Fruit fly (Drosophila melanogaster) whole organism, embryonic: ENCODE data around the gene usp.
A peak's percentile ranks its signal among the peaks of the same experiment; 100 is the strongest.

Source experiments
- ATbp ChIP-seq: fragments of 200-800 bp; sonication (Bioruptor generic); optimal IDR thresholded peaks from 2 replicates; lab custom pipeline; 2017; ENCODE audit warnings: missing biosample characterization, mild to moderate bottlenecking, missing genetic modification characterization, missing genetic modification reagents
- Atf3 ChIP-seq: fragments of 200-800 bp; sonication (Bioruptor generic); optimal IDR thresholded peaks from 3 replicates; lab custom pipeline; 2016; ENCODE audit warnings: missing biosample characterization, missing genetic modification characterization
- Bdp1 ChIP-seq: fragments of 200-800 bp; sonication (Bioruptor generic); optimal IDR thresholded peaks from 3 replicates; lab custom pipeline; 2016; ENCODE audit warnings: missing biosample characterization, missing genetic modification characterization
- CG1024 ChIP-seq: fragments of 200-800 bp; sonication (Bioruptor generic); IDR thresholded peaks from 2 replicates; pipeline ENCODE4 v1.3.6; 2022; ENCODE audit warnings: missing biosample characterization, missing genetic modification characterization
- CG10431 ChIP-seq: fragments of 200-800 bp; sonication (Bioruptor generic); optimal IDR thresholded peaks from 3 replicates; lab custom pipeline; 2018; ENCODE audit warnings: missing biosample characterization, mild to moderate bottlenecking, missing genetic modification characterization
- CG15011 ChIP-seq: fragments of 200-800 bp; sonication (Bioruptor generic); optimal IDR thresholded peaks from 3 replicates; lab custom pipeline; 2018; ENCODE audit warnings: missing biosample characterization, mild to moderate bottlenecking, missing genetic modification characterization
- CG15073 ChIP-seq: fragments of 200-800 bp; sonication (Bioruptor generic); optimal IDR thresholded peaks from 2 replicates; lab custom pipeline; 2016; ENCODE audit warnings: missing biosample characterization, missing genetic modification characterization
- CG15696 ChIP-seq: fragments of 200-800 bp; sonication (Bioruptor generic); optimal IDR thresholded peaks from 2 replicates; lab custom pipeline; 2019; ENCODE audit warnings: missing biosample characterization, mild to moderate bottlenecking, missing genetic modification characterization, moderate library complexity
- CG16815 ChIP-seq: fragments of 200-800 bp; sonication (Bioruptor generic); optimal IDR thresholded peaks from 3 replicates; lab custom pipeline; 2017; ENCODE audit warnings: missing biosample characterization, mild to moderate bottlenecking, missing genetic modification characterization
- CG2120 ChIP-seq: fragments of 200-800 bp; sonication (Bioruptor generic); optimal IDR thresholded peaks from 3 replicates; lab custom pipeline; 2016; ENCODE audit warnings: missing biosample characterization, missing genetic modification characterization
- CG32532 ChIP-seq: fragments of 200-800 bp; sonication (Bioruptor generic); IDR thresholded peaks from 2 replicates; pipeline ENCODE4 v1.3.6; 2022; ENCODE audit warnings: missing biosample characterization, missing genetic modification characterization
- CG6254 ChIP-seq: fragments of 200-800 bp; sonication (Bioruptor generic); optimal IDR thresholded peaks from 3 replicates; lab custom pipeline; 2017; ENCODE audit warnings: mild to moderate bottlenecking, missing biosample characterization, missing genetic modification reagents, missing genetic modification characterization
- CG6654 ChIP-seq: fragments of 200-800 bp; sonication (Bioruptor generic); optimal IDR thresholded peaks from 2 replicates; lab custom pipeline; 2017; ENCODE audit warnings: missing biosample characterization, mild to moderate bottlenecking, missing genetic modification characterization
- CG7372 ChIP-seq: fragments of 200-800 bp; sonication (Bioruptor generic); IDR thresholded peaks from 2 replicates; pipeline ENCODE4 v1.3.6; 2022; ENCODE audit warnings: missing biosample characterization, missing genetic modification characterization
- CG7786 ChIP-seq: fragments of 200-800 bp; sonication (Bioruptor generic); optimal IDR thresholded peaks from 2 replicates; lab custom pipeline; 2016; ENCODE audit warnings: missing biosample characterization, missing genetic modification characterization
- CG8290 ChIP-seq, 3 experiments: fragments of 200-800 bp; sonication (Bioruptor generic); optimal IDR thresholded peaks; 2 replicates each; lab custom pipeline; 2016 to 2019; ENCODE audit warnings: missing biosample characterization in 3 of 3, missing genetic modification characterization in 3 of 3, mild to moderate bottlenecking in 2 of 3, moderate library complexity in 1 of 3
- CG9609 ChIP-seq: fragments of 200-800 bp; sonication (Bioruptor generic); optimal IDR thresholded peaks from 3 replicates; lab custom pipeline; 2016; ENCODE audit warnings: missing biosample characterization, missing genetic modification characterization
- CkIIα-i1 ChIP-seq: fragments of 200-800 bp; sonication (Bioruptor generic); IDR thresholded peaks from 2 replicates; pipeline ENCODE4 v1.3.6; 2022; ENCODE audit warnings: missing biosample characterization, missing genetic modification characterization
- D19B ChIP-seq: fragments of 200-800 bp; sonication (Bioruptor generic); optimal IDR thresholded peaks from 2 replicates; lab custom pipeline; 2017; ENCODE audit warnings: missing biosample characterization, mild to moderate bottlenecking, missing genetic modification characterization
- Dbx ChIP-seq: fragments of 200-800 bp; sonication (Bioruptor generic); IDR thresholded peaks from 3 replicates; pipeline ENCODE4 v1.3.6; 2022; ENCODE audit warnings: missing biosample characterization, missing genetic modification characterization
- Dp ChIP-seq: fragments of 200-800 bp; sonication (Bioruptor generic); optimal IDR thresholded peaks from 2 replicates; lab custom pipeline; 2018; ENCODE audit warnings: missing biosample characterization, mild to moderate bottlenecking, missing genetic modification characterization, moderate library complexity
- Drgx ChIP-seq: fragments of 200-800 bp; sonication (Bioruptor generic); IDR thresholded peaks from 2 replicates; pipeline ENCODE4 v1.3.6; 2022; ENCODE audit warnings: missing biosample characterization, missing genetic modification characterization
- Fer3 ChIP-seq: fragments of 200-800 bp; sonication (Bioruptor generic); optimal IDR thresholded peaks from 2 replicates; lab custom pipeline; 2018; ENCODE audit warnings: missing biosample characterization, mild to moderate bottlenecking, missing genetic modification characterization, moderate library complexity
- MBD-R2 ChIP-seq: fragments of 200-800 bp; sonication (Bioruptor generic); IDR thresholded peaks from 2 replicates; pipeline ENCODE4 v1.3.6; 2022; ENCODE audit warnings: missing biosample characterization, missing genetic modification characterization
- MTF-1 ChIP-seq: fragments of 200-800 bp; sonication (Bioruptor generic); optimal IDR thresholded peaks from 2 replicates; lab custom pipeline; 2018; ENCODE audit warnings: missing biosample characterization, mild to moderate bottlenecking, missing genetic modification characterization, borderline replicate concordance
- Med ChIP-seq: fragments of 200-800 bp; sonication (Bioruptor generic); peaks from one replicate; lab custom pipeline; 2016; ENCODE audit warnings: missing biosample characterization, missing genetic modification characterization, mild to moderate bottlenecking, inconsistent platforms, moderate library complexity
- Mrtf ChIP-seq: fragments of 200-800 bp; sonication (Bioruptor generic); IDR thresholded peaks from 3 replicates; pipeline ENCODE4 v1.3.6; 2022; ENCODE audit warnings: missing biosample characterization, missing genetic modification characterization
- Nf-YB ChIP-seq: fragments of 200-800 bp; sonication (Bioruptor generic); optimal IDR thresholded peaks from 3 replicates; lab custom pipeline; 2019; ENCODE audit warnings: missing biosample characterization, mild to moderate bottlenecking, missing genetic modification characterization, moderate library complexity
- Opbp ChIP-seq: fragments of 200-800 bp; sonication (Bioruptor generic); IDR thresholded peaks from 3 replicates; pipeline ENCODE4 v1.3.6; 2022; ENCODE audit warnings: missing biosample characterization, missing genetic modification characterization; ENCODE audit not compliant: partially characterized antibody
- Pdp1 ChIP-seq, 2 experiments: fragments of 200-800 bp; sonication (Bioruptor generic); optimal IDR thresholded peaks; 3 replicates each; lab custom pipeline; 2016; ENCODE audit warnings: missing biosample characterization in 2 of 2, missing genetic modification characterization in 2 of 2, mild to moderate bottlenecking in 1 of 2, moderate library complexity in 1 of 2
- Usf ChIP-seq: fragments of 200-800 bp; sonication (Bioruptor generic); optimal IDR thresholded peaks from 2 replicates; lab custom pipeline; 2017; ENCODE audit warnings: missing genotype, missing biosample characterization, missing genetic modification characterization
- YL-1 ChIP-seq: fragments of 200-800 bp; sonication (Bioruptor generic); optimal IDR thresholded peaks from 3 replicates; lab custom pipeline; 2017; ENCODE audit warnings: missing biosample characterization, mild to moderate bottlenecking, missing genetic modification characterization
- abd-A ChIP-seq: fragments of 200-800 bp; sonication (Bioruptor generic); optimal IDR thresholded peaks from 3 replicates; lab custom pipeline; 2019; ENCODE audit warnings: missing biosample characterization, mild to moderate bottlenecking, missing genetic modification characterization, moderate library complexity
- corto ChIP-seq: fragments of 200-800 bp; sonication (Bioruptor generic); optimal IDR thresholded peaks from 2 replicates; lab custom pipeline; 2016; ENCODE audit warnings: missing biosample characterization, mild to moderate bottlenecking, missing genetic modification characterization, moderate library complexity
- dati ChIP-seq: fragments of 200-800 bp; sonication (Bioruptor generic); IDR thresholded peaks from 2 replicates; pipeline ENCODE4 v1.3.6; 2022; ENCODE audit warnings: missing biosample characterization, missing genetic modification characterization
- emc ChIP-seq: fragments of 200-800 bp; sonication (Bioruptor generic); optimal IDR thresholded peaks from 2 replicates; lab custom pipeline; 2016; ENCODE audit warnings: missing biosample characterization, missing genetic modification characterization
- exex ChIP-seq: fragments of 200-800 bp; sonication (Bioruptor generic); optimal IDR thresholded peaks from 4 replicates; lab custom pipeline; 2018; ENCODE audit warnings: missing biosample characterization, mild to moderate bottlenecking, missing genetic modification characterization, moderate library complexity
- gem ChIP-seq: fragments of 200-800 bp; sonication (Bioruptor generic); optimal IDR thresholded peaks from 2 replicates; lab custom pipeline; 2019; ENCODE audit warnings: missing biosample characterization, mild to moderate bottlenecking, missing genetic modification characterization, moderate library complexity
- hth ChIP-seq: fragments of >200 bp; optimal IDR thresholded peaks from 2 replicates; lab custom pipeline; 2017; ENCODE audit warnings: inconsistent platforms
- klu ChIP-seq: fragments of 200-800 bp; sonication (Bioruptor generic); IDR thresholded peaks from 2 replicates; pipeline ENCODE4 v1.3.6; 2022; ENCODE audit warnings: missing biosample characterization, missing genetic modification characterization
- kni ChIP-seq: fragments of 200-800 bp; sonication (Bioruptor generic); optimal IDR thresholded peaks from 3 replicates; lab custom pipeline; 2017; ENCODE audit warnings: mild to moderate bottlenecking, missing biosample characterization, missing genetic modification reagents, missing genetic modification characterization
- nerfin-2 ChIP-seq: fragments of 200-800 bp; sonication (Bioruptor generic); IDR thresholded peaks from 2 replicates; pipeline ENCODE4 v1.3.6; 2022; ENCODE audit warnings: missing biosample characterization, missing genetic modification characterization; ENCODE audit not compliant: partially characterized antibody
- prd ChIP-seq, 3 experiments: fragments of >200 bp in 2 of 3; fragments of 200-800 bp in 1 of 3; sonication (Bioruptor generic) in 1 of 3; optimal IDR thresholded peaks in 2 of 3; IDR thresholded peaks in 1 of 3; 2 replicates in 2 of 3; 3 replicates in 1 of 3; pipeline versions ENCODE4 v1.3.6 to Lab custom; 2017 to 2022; ENCODE audit warnings: missing biosample characterization in 1 of 3, missing genetic modification characterization in 1 of 3
- pros ChIP-seq: fragments of 200-800 bp; sonication (Bioruptor generic); optimal IDR thresholded peaks from 3 replicates; lab custom pipeline; 2019; ENCODE audit warnings: missing biosample characterization, mild to moderate bottlenecking, missing genetic modification characterization, moderate library complexity
- pzg ChIP-seq: fragments of 200-800 bp; sonication (Bioruptor generic); optimal IDR thresholded peaks from 3 replicates; lab custom pipeline; 2018; ENCODE audit warnings: missing biosample characterization, mild to moderate bottlenecking, missing genetic modification characterization, moderate library complexity
- ro ChIP-seq: fragments of 200-800 bp; sonication (Bioruptor generic); IDR thresholded peaks from 2 replicates; pipeline ENCODE4 v1.3.6; 2022; ENCODE audit warnings: missing biosample characterization, missing genetic modification characterization
- schlank ChIP-seq: fragments of 200-800 bp; sonication (Bioruptor generic); optimal IDR thresholded peaks from 2 replicates; lab custom pipeline; 2018; ENCODE audit warnings: missing biosample characterization, mild to moderate bottlenecking, missing genetic modification characterization
- wek ChIP-seq: fragments of 200-800 bp; sonication (Bioruptor generic); optimal IDR thresholded peaks from 3 replicates; lab custom pipeline; 2018; ENCODE audit warnings: missing biosample characterization, mild to moderate bottlenecking, missing genetic modification characterization, moderate library complexity
- zfh1 ChIP-seq: fragments of 200-800 bp; sonication (Bioruptor generic); IDR thresholded peaks from 3 replicates; pipeline ENCODE4 v1.3.6; 2022; ENCODE audit warnings: missing biosample characterization, missing genetic modification characterization

Gene usp

dm6 chrX:2083678-2084162, 41.6 kb upstream of the usp start (continued):
- peak; percentile 44; the same call in 1 of the 2 replicates for TF ChIP-seq ro (GFP tag; lab: Robert Waterston, UW)
- TF ChIP-seq CG32532 (GFP tag; lab: Robert Waterston, UW), result peak; percentile 80
- TF ChIP-seq CG1024, result peak; percentile 42; the same call in 1 of the 2 replicates
- peak; percentile 88 for TF ChIP-seq zfh1
- TF ChIP-seq Dp, result no peak
- TF ChIP-seq D19B (GFP tag; lab: Kevin White, UChicago), result peak; percentile 97
- TF ChIP-seq schlank, result peak; percentile 28
- TF ChIP-seq emc (GFP tag; lab: Kevin White, UChicago), result peak; percentile 29
- no peak for TF ChIP-seq CkIIα-i1 (GFP tag; lab: Robert Waterston, UW)
- TF ChIP-seq Drgx (GFP tag; lab: Robert Waterston, UW), result peak; percentile 93
- peak; percentile 11 for TF ChIP-seq YL-1 (GFP tag; lab: Kevin White, UChicago)
- peak; percentile 41; the same call in 1 of the 2 replicates for TF ChIP-seq MBD-R2 (GFP tag; lab: Robert Waterston, UW)
- no peak for TF ChIP-seq abd-A (tag; lab: Kevin White, UChicago)
- peak; percentile 23 for TF ChIP-seq CG15696 (tag; lab: Kevin White, UChicago)
- peak; percentile 86 for TF ChIP-seq wek (GFP tag; lab: Kevin White, UChicago)
- peak; percentile 41 for TF ChIP-seq pros (GFP tag; lab: Kevin White, UChicago)
- peak; percentile 88 for TF ChIP-seq Atf3 (GFP tag; lab: Kevin White, UChicago)
- peak; percentile 67 for TF ChIP-seq Nf-YB (GFP tag; lab: Kevin White, UChicago)
- peak; percentile 41 for TF ChIP-seq CG6654 (GFP tag; lab: Kevin White, UChicago)
- TF ChIP-seq Bdp1 (GFP tag; lab: Kevin White, UChicago), result peak; percentile 67
- no peak for TF ChIP-seq hth (lab: Kevin White, UChicago)
- peak; percentile 69; the same call in 1 of the 3 replicates for TF ChIP-seq Dbx (GFP tag; lab: Robert Waterston, UW)
- peak; percentile 77 for TF ChIP-seq CG2120 (GFP tag; lab: Kevin White, UChicago)
- peak; percentile 29 for TF ChIP-seq CG10431 (GFP tag; lab: Kevin White, UChicago)
- peak; percentile 80; the same call in 2 of the 3 replicates for TF ChIP-seq Mrtf (GFP tag; lab: Robert Waterston, UW)
- TF ChIP-seq Fer3 (tag; lab: Kevin White, UChicago), result peak; percentile 56
- peak; percentile 48 for TF ChIP-seq Usf
- TF ChIP-seq pzg (GFP tag; lab: Kevin White, UChicago), result no peak
- TF ChIP-seq CG8290 (GFP tag; optimal IDR thresholded peaks at IDR 0.05; lab: Kevin White, UChicago), result no peak
- TF ChIP-seq CG8290 (tag; optimal IDR thresholded peaks at IDR 0.05; lab: Kevin White, UChicago), result peak; percentile 11 to 96
- peak; percentile 73 for TF ChIP-seq CG6254 (GFP tag; lab: Kevin White, UChicago)
- peak; percentile 77 for TF ChIP-seq corto (GFP tag; lab: Kevin White, UChicago)
- TF ChIP-seq Opbp, result no peak
- peak; percentile 63 for TF ChIP-seq klu
- TF ChIP-seq CG7372, result peak; percentile 58
- TF ChIP-seq CG9609, result peak; percentile 86
- peak; percentile 84 for TF ChIP-seq gem (tag; lab: Kevin White, UChicago)
- TF ChIP-seq MTF-1 (GFP tag; lab: Kevin White, UChicago), result peak; percentile 50
- peak; percentile 83 for TF ChIP-seq CG7786
- TF ChIP-seq kni (GFP tag; lab: Kevin White, UChicago), result peak; percentile 85
- peak; percentile 34 for TF ChIP-seq CG15011 (GFP tag; lab: Kevin White, UChicago)
- TF ChIP-seq dati, result peak; percentile 62
- no peak for TF ChIP-seq prd (optimal IDR thresholded peaks at IDR 0.05; lab: Kevin White, UChicago)
- TF ChIP-seq prd (GFP tag; IDR thresholded peaks at IDR 0.05; lab: Robert Waterston, UW), result peak; percentile 91
- TF ChIP-seq CG16815 (GFP tag; lab: Kevin White, UChicago), result peak; percentile 72
- TF ChIP-seq exex (tag; lab: Kevin White, UChicago), result no peak
- TF ChIP-seq Pdp1 (GFP tag; optimal IDR thresholded peaks at IDR 0.05; lab: Kevin White, UChicago), result peak; percentile 76 to 96
- peak; percentile 84 for TF ChIP-seq ATbp (GFP tag; lab: Kevin White, UChicago)
- TF ChIP-seq Med (GFP tag; lab: Kevin White, UChicago), result peak; percentile 97
- no peak for TF ChIP-seq nerfin-2 (GFP tag; lab: Robert Waterston, UW)
- peak; percentile 37 for TF ChIP-seq CG15073 (GFP tag; lab: Kevin White, UChicago)
